Worm (Caenorhabditis elegans) whole organism, midembryonic: ENCODE measurements around the gene F53H4.3.

ENCODE experiments used
- T22C8.4 ChIP-seq: fragments of 200-800 bp; sonication (Bioruptor generic); IDR thresholded peaks from 2 replicates; pipeline ENCODE4 v1.3.6; 2022; ENCODE audit warnings: missing genetic modification characterization, missing compliant biosample characterization
- cog-1 ChIP-seq: sonication (generic microtip); optimal IDR thresholded peaks from 2 replicates; lab custom pipeline; 2016; ENCODE audit warnings: missing genetic modification characterization, missing compliant biosample characterization
- flt-1 ChIP-seq: fragments of 200-800 bp; sonication (Bioruptor generic); IDR thresholded peaks from 2 replicates; pipeline ENCODE4 v1.3.6; 2022; ENCODE audit warnings: missing genetic modification characterization, missing compliant biosample characterization
- klf-2 ChIP-seq: fragments of 200-800 bp; sonication (Bioruptor generic); conservative IDR thresholded peaks from 2 replicates; pipeline ENCODE4 v1.3.6; 2022; ENCODE audit warnings: missing genetic modification reagents, missing genetic modification characterization, missing compliant biosample characterization
- med-1 ChIP-seq: sonication (generic microtip); optimal IDR thresholded peaks from 2 replicates; lab custom pipeline; 2017; ENCODE audit warnings: missing genetic modification characterization, mild to moderate bottlenecking, missing compliant biosample characterization, antibody characterized with exemption, missing genetic modification reagents; ENCODE audit not compliant: insufficient read depth
- ref-1 ChIP-seq: fragments of 200-800 bp; sonication (Bioruptor generic); conservative IDR thresholded peaks from 2 replicates; pipeline ENCODE4 v1.3.6; 2022; ENCODE audit warnings: missing genetic modification reagents, missing genetic modification characterization, missing compliant biosample characterization
- tab-1 ChIP-seq: fragments of 200-800 bp; sonication (Bioruptor generic); IDR thresholded peaks from 2 replicates; pipeline ENCODE4 v1.3.6; 2022; ENCODE audit warnings: missing genetic modification characterization, missing compliant biosample characterization
- ztf-23 ChIP-seq: fragments of 200-800 bp; sonication (Bioruptor generic); IDR thresholded peaks from 2 replicates; pipeline ENCODE4 v1.3.6; 2022; ENCODE audit warnings: missing genetic modification reagents, missing genetic modification characterization, missing compliant biosample characterization
- ztf-29 ChIP-seq: fragments of 200-800 bp; sonication (Bioruptor generic); IDR thresholded peaks from 2 replicates; pipeline ENCODE4 v1.3.6; 2022; ENCODE audit warnings: missing genetic modification reagents, missing genetic modification characterization, missing compliant biosample characterization

Gene F53H4.3

DNA sequence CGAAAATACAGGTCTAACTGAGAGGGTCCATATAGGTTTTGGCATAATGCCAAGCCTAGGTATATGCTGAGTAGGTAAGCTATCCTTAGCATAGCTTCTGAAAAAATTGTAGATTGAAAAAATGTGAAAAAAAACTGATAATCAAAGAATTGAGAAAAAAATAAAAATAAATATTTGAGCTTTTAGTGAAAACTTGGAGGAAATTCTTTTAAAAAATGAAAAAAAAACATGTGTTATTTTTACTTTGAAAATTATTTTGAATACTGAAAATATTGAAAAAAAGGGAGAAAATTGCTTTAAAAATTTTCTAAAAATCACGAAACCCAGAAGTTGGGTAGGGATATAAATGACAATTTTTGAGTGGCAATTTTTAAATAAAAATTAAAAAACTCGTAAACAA is at the start of gene F53H4.3:
Gene F53H4.3, minus strand, starts transcription at position 101 of the 400 bp plus-strand sequence.
- TF ChIP-seq flt-1 (GFP tag; lab: Robert Waterston, UW): no peak
- TF ChIP-seq ref-1: no peak
- no peak for TF ChIP-seq tab-1 (GFP tag; lab: Robert Waterston, UW)
- no peak for TF ChIP-seq med-1
- TF ChIP-seq klf-2 (GFP tag; lab: Robert Waterston, UW): no peak
- no peak for TF ChIP-seq ztf-23
- no peak for TF ChIP-seq ztf-29
- TF ChIP-seq cog-1 (tag; lab: Kevin White, UChicago): no peak
- no peak for TF ChIP-seq T22C8.4 (GFP tag; lab: Robert Waterston, UW)

DNA sequence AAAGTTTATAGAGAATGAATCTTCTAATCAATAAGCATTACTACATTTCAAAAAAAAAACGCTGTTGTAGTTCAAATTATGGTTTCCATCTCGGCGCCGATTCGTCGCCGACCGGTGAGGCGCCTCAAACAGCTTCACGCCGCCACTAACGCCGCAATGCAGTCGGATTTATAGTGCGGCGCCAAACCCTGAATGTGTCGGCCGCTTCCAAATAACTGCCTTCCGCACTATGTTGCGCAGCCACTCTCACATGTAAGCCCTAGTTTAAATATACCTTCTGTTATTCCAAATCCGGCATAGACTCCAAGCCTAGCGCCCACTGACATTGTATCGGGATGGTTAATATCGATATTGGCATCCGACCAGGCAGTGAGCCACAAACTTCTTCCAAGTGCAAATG is 45.5 kb upstream of the F53H4.3 start:
- TF ChIP-seq ztf-23 (no peak), cog-1 (tag; lab: Kevin White, UChicago) (no peak), ref-1 (no peak), T22C8.4 (GFP tag; lab: Robert Waterston, UW) (no peak), klf-2 (GFP tag; lab: Robert Waterston, UW) (no peak), med-1 (no peak), tab-1 (GFP tag; lab: Robert Waterston, UW) (no peak), ztf-29 (no peak), flt-1 (GFP tag; lab: Robert Waterston, UW) (no peak)

DNA sequence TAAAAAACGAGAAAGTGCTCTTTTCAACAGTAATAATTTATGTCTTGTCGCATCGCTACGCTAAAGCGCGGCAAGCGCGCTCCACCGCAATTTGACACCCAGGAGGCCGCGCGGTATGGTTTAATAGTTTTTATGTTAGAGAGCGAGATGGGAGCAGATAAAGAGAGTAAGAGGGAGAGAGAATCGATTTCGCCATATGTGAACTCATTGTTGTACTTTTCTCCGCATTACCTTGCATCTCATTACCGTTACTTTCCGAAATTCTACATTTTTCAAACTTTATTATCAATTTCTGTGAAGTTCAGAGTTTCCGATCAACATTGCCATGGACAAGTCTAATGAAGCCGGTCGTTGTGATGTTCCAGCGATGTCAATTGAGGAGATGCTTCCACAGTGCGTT is 36.0 kb upstream of the F53H4.3 start, which contains the start of gene F31B9.3:
Gene F31B9.3, plus strand, starts transcription at position 301 of the 400 bp plus-strand sequence.
- TF ChIP-seq ztf-29: no peak
- no peak for TF ChIP-seq med-1
- no peak for TF ChIP-seq T22C8.4 (GFP tag; lab: Robert Waterston, UW)
- TF ChIP-seq ztf-23: no peak
- no peak for TF ChIP-seq ref-1
- TF ChIP-seq tab-1 (GFP tag; lab: Robert Waterston, UW): no peak
- no peak for TF ChIP-seq flt-1 (GFP tag; lab: Robert Waterston, UW)
- TF ChIP-seq klf-2 (GFP tag; lab: Robert Waterston, UW): no peak
- TF ChIP-seq cog-1 (tag; lab: Kevin White, UChicago): no peak

DNA sequence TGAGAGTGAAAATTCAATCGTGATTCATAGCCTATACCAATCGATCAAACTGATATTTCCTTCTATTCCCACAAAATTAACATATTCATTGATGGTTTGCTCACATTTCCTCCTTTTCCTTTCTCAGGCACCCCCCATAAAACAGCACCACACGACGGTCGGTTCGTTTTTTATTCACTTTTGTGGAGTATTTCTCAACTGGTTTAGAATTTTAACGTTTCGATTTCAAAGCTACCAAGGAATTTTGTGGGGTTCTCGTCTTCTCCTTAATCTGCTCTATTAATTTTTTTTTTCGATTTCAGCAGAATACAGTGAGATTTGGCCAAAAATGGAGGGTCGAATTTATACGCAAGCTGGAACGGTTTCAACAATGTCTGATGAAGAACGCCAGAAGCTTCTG is 32.0 kb upstream of the F53H4.3 start, which contains the start of gene F31B9.7:
Gene F31B9.7, plus strand, starts transcription at position 301 of the 400 bp plus-strand sequence.
- TF ChIP-seq T22C8.4 (GFP tag; lab: Robert Waterston, UW): no peak
- no peak for TF ChIP-seq klf-2 (GFP tag; lab: Robert Waterston, UW)
- no peak for TF ChIP-seq ref-1
- TF ChIP-seq ztf-23: no peak
- no peak for TF ChIP-seq cog-1 (tag; lab: Kevin White, UChicago)
- no peak for TF ChIP-seq ztf-29
- TF ChIP-seq med-1: no peak

DNA sequence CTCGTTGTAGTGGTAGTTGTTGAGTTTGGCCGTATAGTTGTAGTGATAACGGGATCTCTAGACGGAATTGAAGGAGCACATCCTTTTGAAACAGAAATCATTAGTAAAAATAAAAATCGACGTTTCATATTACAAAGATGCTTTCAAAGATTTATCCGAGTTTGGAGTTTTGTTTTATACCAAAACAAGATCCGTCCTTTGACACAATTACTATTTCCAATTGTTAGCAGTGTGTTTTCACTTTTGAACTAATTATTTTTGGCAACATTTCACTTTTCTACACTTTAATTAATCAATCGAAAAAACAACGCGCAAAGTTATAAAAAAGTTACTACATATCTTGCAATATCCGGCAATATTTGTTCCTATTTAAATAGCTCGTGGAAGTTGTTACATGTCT is 29.6 kb upstream of the F53H4.3 start, which contains the start of the genes F31B9.4 and F31B9.2:
Gene F31B9.4, minus strand, starts transcription at position 101 of the 400 bp plus-strand sequence.
Gene F31B9.2, plus strand, starts transcription at position 368 of the 400 bp plus-strand sequence.
- no peak for TF ChIP-seq ref-1
- TF ChIP-seq med-1: no peak
- no peak for TF ChIP-seq ztf-29
- TF ChIP-seq flt-1 (GFP tag; lab: Robert Waterston, UW): no peak
- TF ChIP-seq ztf-23: no peak
- TF ChIP-seq cog-1 (tag; lab: Kevin White, UChicago): no peak
- TF ChIP-seq klf-2 (GFP tag; lab: Robert Waterston, UW): no peak
- TF ChIP-seq T22C8.4 (GFP tag; lab: Robert Waterston, UW): no peak
- no peak for TF ChIP-seq tab-1 (GFP tag; lab: Robert Waterston, UW)

DNA sequence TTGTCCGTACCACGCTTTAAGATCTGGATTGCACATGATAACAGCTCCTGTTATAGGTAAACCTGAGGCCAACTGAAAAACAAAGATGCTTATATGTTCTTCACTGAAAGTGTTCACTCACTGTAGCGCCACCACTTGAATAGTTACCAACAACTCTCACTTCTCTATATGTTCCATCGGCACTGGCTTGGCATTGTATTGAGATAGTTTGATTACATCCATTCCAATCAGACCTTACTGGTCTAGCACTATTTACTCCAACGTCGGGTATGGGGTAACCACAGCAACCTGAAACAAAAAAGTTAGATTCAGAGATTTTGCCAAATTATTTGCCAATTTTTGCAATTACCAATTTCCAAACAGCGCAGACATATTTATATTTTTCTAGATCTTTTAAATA is 28.4 kb upstream of the F53H4.3 start:
- TF ChIP-seq ref-1 (no peak), flt-1 (GFP tag; lab: Robert Waterston, UW) (no peak), cog-1 (tag; lab: Kevin White, UChicago) (no peak), tab-1 (GFP tag; lab: Robert Waterston, UW) (no peak), med-1 (no peak), ztf-23 (no peak), T22C8.4 (GFP tag; lab: Robert Waterston, UW) (no peak), klf-2 (GFP tag; lab: Robert Waterston, UW) (no peak), ztf-29 (no peak)

DNA sequence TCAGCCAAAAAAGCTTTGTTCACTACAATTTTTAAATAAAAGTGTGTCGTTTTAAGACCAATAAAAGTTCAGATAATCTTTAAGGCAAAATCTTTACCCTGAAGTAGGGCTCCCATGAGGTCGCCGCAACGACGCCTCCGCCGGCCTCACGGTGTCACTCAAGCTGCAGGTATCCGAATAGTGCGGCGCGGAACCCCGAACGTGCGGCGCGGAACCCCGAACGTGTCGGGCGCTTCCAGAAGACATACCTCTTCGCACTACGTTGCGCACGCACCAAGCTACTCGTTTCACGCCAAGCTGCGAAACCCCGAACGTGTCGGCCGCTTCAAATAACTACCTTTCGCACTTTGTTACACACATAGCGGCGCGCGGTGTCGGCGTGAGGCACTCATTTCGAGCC is 25.4 kb upstream of the F53H4.3 start:
- TF ChIP-seq ref-1: no peak
- TF ChIP-seq klf-2 (GFP tag; lab: Robert Waterston, UW): no peak
- no peak for TF ChIP-seq tab-1 (GFP tag; lab: Robert Waterston, UW)
- TF ChIP-seq med-1: no peak
- TF ChIP-seq cog-1 (tag; lab: Kevin White, UChicago): no peak
- TF ChIP-seq T22C8.4 (GFP tag; lab: Robert Waterston, UW): no peak
- TF ChIP-seq flt-1 (GFP tag; lab: Robert Waterston, UW): no peak
- TF ChIP-seq ztf-29: no peak
- TF ChIP-seq ztf-23: no peak

DNA sequence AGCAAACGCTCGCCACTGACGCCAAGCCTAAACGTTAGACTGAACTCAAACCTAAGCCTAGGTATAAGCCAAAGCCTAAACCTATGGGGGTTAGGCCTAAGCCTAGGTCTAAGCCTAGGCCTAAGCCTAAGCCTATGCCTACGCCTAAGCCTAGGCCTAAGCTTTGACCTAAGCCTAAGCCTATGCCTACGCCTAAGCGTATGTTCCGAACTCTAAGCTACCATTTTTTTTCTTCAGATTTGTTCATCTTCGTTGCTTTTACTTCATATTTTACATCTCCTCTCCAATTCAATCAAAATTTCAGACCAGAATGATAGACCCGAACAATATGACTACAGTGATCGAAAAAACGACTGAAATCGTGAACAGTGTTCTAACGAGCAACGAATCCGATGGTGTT is 22.9 kb upstream of the F53H4.3 start, which contains the start of gene npr-33:
Gene npr-33, plus strand, starts transcription at position 301 of the 400 bp plus-strand sequence.
- TF ChIP-seq tab-1 (GFP tag; lab: Robert Waterston, UW) (no peak), T22C8.4 (GFP tag; lab: Robert Waterston, UW) (no peak), ref-1 (no peak), klf-2 (GFP tag; lab: Robert Waterston, UW) (no peak), ztf-23 (no peak), ztf-29 (no peak), med-1 (no peak), cog-1 (tag; lab: Kevin White, UChicago) (no peak), flt-1 (GFP tag; lab: Robert Waterston, UW) (no peak)

DNA sequence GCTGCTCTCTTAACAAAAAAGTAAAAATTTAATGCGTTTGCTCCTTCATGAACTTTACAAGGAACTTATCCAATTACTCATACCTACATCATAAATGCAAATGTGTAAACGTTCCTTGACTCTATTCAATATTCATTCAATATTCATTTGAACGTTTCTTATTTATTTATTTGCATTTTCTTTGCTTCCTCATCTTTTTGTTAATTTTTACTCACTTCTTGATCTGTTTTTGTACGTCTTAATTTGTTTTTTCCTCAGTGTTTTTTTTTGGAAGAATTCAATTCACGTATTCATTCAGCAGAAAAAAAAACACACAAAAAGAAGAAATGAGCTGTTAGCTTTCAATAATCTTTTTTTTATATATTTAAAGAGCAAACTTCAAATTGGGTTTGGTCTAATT is 15.4 kb upstream of the F53H4.3 start:
- TF ChIP-seq ztf-23: no peak
- no peak for TF ChIP-seq ztf-29
- TF ChIP-seq T22C8.4 (GFP tag; lab: Robert Waterston, UW): no peak
- no peak for TF ChIP-seq flt-1 (GFP tag; lab: Robert Waterston, UW)
- TF ChIP-seq ref-1: no peak
- no peak for TF ChIP-seq med-1

DNA sequence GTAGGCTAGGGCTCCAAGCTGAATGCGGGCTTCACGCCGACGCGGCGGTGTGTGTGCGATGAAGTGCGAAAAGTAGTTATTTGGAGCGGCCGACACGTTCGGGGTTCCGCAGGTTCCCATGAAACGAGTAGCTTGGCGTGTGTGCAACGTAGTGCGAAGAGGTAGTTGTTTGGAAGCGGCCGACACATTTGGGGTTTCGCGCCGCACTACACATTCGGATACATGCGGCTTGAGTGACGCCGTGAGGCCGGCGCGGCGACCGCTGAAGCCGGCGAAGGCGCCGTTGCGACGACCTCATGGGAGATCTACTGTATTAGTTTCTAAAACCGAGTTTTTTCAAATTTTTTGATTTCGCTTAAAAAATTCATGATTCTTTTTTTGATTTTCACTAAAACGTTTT is 13.8 kb upstream of the F53H4.3 start:
- TF ChIP-seq T22C8.4 (GFP tag; lab: Robert Waterston, UW) (no peak), med-1 (no peak), flt-1 (GFP tag; lab: Robert Waterston, UW) (no peak), tab-1 (GFP tag; lab: Robert Waterston, UW) (no peak), klf-2 (GFP tag; lab: Robert Waterston, UW) (no peak), ref-1 (no peak), cog-1 (tag; lab: Kevin White, UChicago) (no peak), ztf-23 (no peak), ztf-29 (no peak)
